Worm (Caenorhabditis elegans): Measurements from ENCODE around the gene W07A12.8.

DNA sequence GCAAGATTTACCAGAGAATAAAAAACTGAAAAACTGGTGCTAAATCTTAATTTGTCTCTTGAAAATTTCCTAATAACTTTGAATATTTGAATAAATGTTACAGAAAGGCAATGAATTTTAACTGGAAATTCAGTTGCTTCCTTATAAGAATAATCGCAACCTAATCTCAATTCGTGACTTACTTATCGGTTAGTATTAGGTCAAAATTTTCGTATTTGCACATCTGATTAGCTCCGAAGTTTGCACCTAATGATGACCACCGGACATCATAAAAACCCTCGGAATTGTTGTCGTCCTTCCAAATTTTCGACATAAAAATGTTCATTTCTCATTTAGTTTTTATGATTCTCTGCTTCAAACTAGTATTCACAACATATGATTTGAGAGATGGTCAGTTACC, 27.8 kb downstream of the W07A12.8 start, which contains the start of gene C16D2.3:
- TF ChIP-seq K09A11.1 (tag; optimal IDR thresholded peaks at IDR 0.05; ENCODE audit: insufficient read depth) (no peak), unc-86 (tag; optimal IDR thresholded peaks at IDR 0.05) (no peak), madf-2 (tag; optimal IDR thresholded peaks at IDR 0.05) (no peak), Y22D7AL.16 (tag; optimal IDR thresholded peaks at IDR 0.05) (no peak), npax-4 (tag; optimal IDR thresholded peaks at IDR 0.05) (no peak), elt-2 (tag; optimal IDR thresholded peaks at IDR 0.05) (no peak), pqm-1 (tag; optimal IDR thresholded peaks at IDR 0.05) (no peak), nhr-11 (tag; optimal IDR thresholded peaks at IDR 0.05) (no peak), pax-1 (tag; optimal IDR thresholded peaks at IDR 0.05) (no peak), ceh-9 (tag; optimal IDR thresholded peaks at IDR 0.05) (no peak), pha-2 (tag; optimal IDR thresholded peaks at IDR 0.05) (no peak), T23F11.4 (GFP tag; optimal IDR thresholded peaks at IDR 0.05) (no peak), tbx-2 (tag; optimal IDR thresholded peaks at IDR 0.05) (no peak)

All from whole organism, late embryonic.